Worm (Caenorhabditis elegans) whole organism, young adult: ENCODE data around the gene abu-14.

Experiments
- B0261.1 ChIP-seq: sonication (generic microtip); optimal IDR thresholded peaks from 2 replicates; lab custom pipeline; 2016; ENCODE audit warnings: mild to moderate bottlenecking, missing genetic modification characterization, moderate library complexity, missing compliant biosample characterization
- C06A6.2 ChIP-seq: fragments of 200-800 bp; sonication (Bioruptor generic); conservative IDR thresholded peaks from 2 replicates; pipeline ENCODE4 v1.3.6; 2022; ENCODE audit warnings: missing genetic modification characterization, missing compliant biosample characterization
- C17E4.6 ChIP-seq: fragments of 200-800 bp; sonication (Bioruptor generic); IDR thresholded peaks from 2 replicates; pipeline ENCODE4 v1.3.6; 2022; ENCODE audit warnings: missing genetic modification reagents, missing genetic modification characterization, missing compliant biosample characterization
- F10E7.11 ChIP-seq: sonication (generic microtip); optimal IDR thresholded peaks from 2 replicates; lab custom pipeline; 2017; ENCODE audit warnings: mild to moderate bottlenecking, missing genetic modification characterization, moderate library complexity, missing compliant biosample characterization
- F22D6.2 ChIP-seq: sonication (generic microtip); optimal IDR thresholded peaks from 2 replicates; lab custom pipeline; 2016; ENCODE audit warnings: mild to moderate bottlenecking, missing genetic modification characterization, missing compliant biosample characterization
- F37B4.10 ChIP-seq: fragments of 200-800 bp; sonication (Bioruptor generic); IDR thresholded peaks from 2 replicates; pipeline ENCODE4 v1.3.6; 2022; ENCODE audit warnings: missing genetic modification characterization, missing compliant biosample characterization
- F52B5.7 ChIP-seq: sonication (generic microtip); optimal IDR thresholded peaks from 2 replicates; lab custom pipeline; 2016; ENCODE audit warnings: mild to moderate bottlenecking, missing genetic modification characterization, missing compliant biosample characterization
- F55B11.4 ChIP-seq: sonication (generic microtip); optimal IDR thresholded peaks from 2 replicates; lab custom pipeline; 2016; ENCODE audit warnings: missing compliant biosample characterization, missing genetic modification characterization, borderline replicate concordance; ENCODE audit not compliant: insufficient read depth
- K11D2.4 ChIP-seq: fragments of 200-800 bp; sonication (Bioruptor generic); IDR thresholded peaks from 2 replicates; pipeline ENCODE4 v1.3.6; 2022; ENCODE audit warnings: missing genetic modification reagents, missing genetic modification characterization, missing compliant biosample characterization
- Y53F4B.3 ChIP-seq: fragments of 200-800 bp; sonication (Bioruptor generic); IDR thresholded peaks from 2 replicates; pipeline ENCODE4 v1.3.6; 2022; ENCODE audit warnings: missing genetic modification reagents, missing genetic modification characterization, missing compliant biosample characterization
- ama-1 ChIP-seq, 3 experiments: fragments of 150-350 bp in 1 of 3; sonication (generic microtip) in 2 of 3; optimal IDR thresholded peaks; 2 replicates each; lab custom pipeline; 2014 to 2018; ENCODE audit warnings: missing biosample characterization in 2 of 3, missing genetic modification characterization in 2 of 3, missing genetic modification reagents in 2 of 3
- aptf-2 ChIP-seq: fragments of 200-800 bp; sonication (Bioruptor generic); conservative IDR thresholded peaks from 2 replicates; pipeline ENCODE4 v1.3.6; 2022; ENCODE audit warnings: missing genetic modification reagents, missing genetic modification characterization, missing compliant biosample characterization
- ceh-100 ChIP-seq: fragments of 200-800 bp; sonication (Bioruptor generic); IDR thresholded peaks from 2 replicates; pipeline ENCODE4 v1.3.6; 2022; ENCODE audit warnings: missing genetic modification reagents, missing genetic modification characterization, missing compliant biosample characterization
- ceh-40 ChIP-seq: fragments of 200-800 bp; sonication (Bioruptor generic); IDR thresholded peaks from 2 replicates; pipeline ENCODE4 v1.3.6; 2022; ENCODE audit warnings: missing genetic modification characterization, missing compliant biosample characterization
- ceh-58 ChIP-seq: fragments of 200-800 bp; sonication (Bioruptor generic); IDR thresholded peaks from 2 replicates; pipeline ENCODE4 v1.3.6; 2022; ENCODE audit warnings: missing genetic modification characterization, missing compliant biosample characterization
- ceh-91 ChIP-seq: fragments of 200-800 bp; sonication (Bioruptor generic); IDR thresholded peaks from 2 replicates; pipeline ENCODE4 v1.3.6; 2022; ENCODE audit warnings: missing genetic modification reagents, missing genetic modification characterization, missing compliant biosample characterization
- dpl-1 ChIP-seq: fragments of 150-350 bp; optimal IDR thresholded peaks from 2 replicates; lab custom pipeline; 2014; ENCODE audit warnings: missing biosample characterization, missing genetic modification reagents, missing genetic modification characterization
- egl-44 ChIP-seq: fragments of 200-800 bp; sonication (Bioruptor generic); IDR thresholded peaks from 2 replicates; pipeline ENCODE4 v1.3.6; 2022; ENCODE audit warnings: missing genetic modification reagents, missing genetic modification characterization, missing compliant biosample characterization
- egrh-3 ChIP-seq: fragments of 200-800 bp; sonication (Bioruptor generic); IDR thresholded peaks from 2 replicates; pipeline ENCODE4 v1.3.6; 2022; ENCODE audit warnings: missing genetic modification reagents, missing genetic modification characterization, missing compliant biosample characterization
- gei-17 ChIP-seq: fragments of 200-800 bp; sonication (Bioruptor generic); optimal IDR thresholded peaks from 2 replicates; lab custom pipeline; 2018; ENCODE audit warnings: mild to moderate bottlenecking, missing genetic modification characterization, missing compliant biosample characterization
- hlh-12 ChIP-seq: sonication (generic microtip); optimal IDR thresholded peaks from 2 replicates; lab custom pipeline; 2016; ENCODE audit warnings: missing genetic modification characterization, missing compliant biosample characterization
- hlh-26 ChIP-seq: fragments of 200-800 bp; sonication (Bioruptor generic); conservative IDR thresholded peaks from 2 replicates; pipeline ENCODE4 v1.3.6; 2022; ENCODE audit warnings: missing genetic modification reagents, missing genetic modification characterization, missing compliant biosample characterization
- hrde-1 ChIP-seq: sonication (generic microtip); optimal IDR thresholded peaks from 2 replicates; lab custom pipeline; 2016; ENCODE audit warnings: missing genetic modification characterization, mild to moderate bottlenecking, missing compliant biosample characterization, moderate library complexity, missing genotype, missing genetic modification reagents, borderline replicate concordance
- hsf-1 ChIP-seq: fragments of 200-800 bp; sonication (Bioruptor generic); IDR thresholded peaks from 2 replicates; pipeline ENCODE4 v1.3.6; 2022; ENCODE audit warnings: missing genetic modification reagents, missing genetic modification characterization, missing compliant biosample characterization
- lag-1 ChIP-seq: fragments of 200-800 bp; sonication (Bioruptor generic); IDR thresholded peaks from 2 replicates; pipeline ENCODE4 v1.3.6; 2022; ENCODE audit warnings: missing genetic modification reagents, missing genetic modification characterization, missing compliant biosample characterization
- lin-26 ChIP-seq: fragments of 200-800 bp; sonication (Bioruptor generic); IDR thresholded peaks from 2 replicates; pipeline ENCODE4 v1.3.6; 2022; ENCODE audit warnings: missing genetic modification reagents, missing genetic modification characterization, missing compliant biosample characterization
- lin-40 ChIP-seq: sonication (generic microtip); optimal IDR thresholded peaks from 2 replicates; lab custom pipeline; 2016; ENCODE audit warnings: missing genetic modification characterization, mild to moderate bottlenecking, missing compliant biosample characterization, missing genotype, missing genetic modification reagents
- lir-1 ChIP-seq: fragments of 200-800 bp; sonication (Bioruptor generic); conservative IDR thresholded peaks from 2 replicates; pipeline ENCODE4 v1.3.6; 2022; ENCODE audit warnings: missing genetic modification reagents, missing genetic modification characterization, missing compliant biosample characterization
- lsl-1 ChIP-seq: fragments of 200-800 bp; sonication (Bioruptor generic); optimal IDR thresholded peaks from 2 replicates; lab custom pipeline; 2018; ENCODE audit warnings: mild to moderate bottlenecking, missing genetic modification characterization, moderate library complexity, missing compliant biosample characterization
- lsy-27 ChIP-seq: sonication (generic microtip); optimal IDR thresholded peaks from 2 replicates; lab custom pipeline; 2017; ENCODE audit warnings: missing genetic modification characterization, mild to moderate bottlenecking, missing compliant biosample characterization, antibody characterized with exemption, missing genotype, borderline replicate concordance; ENCODE audit not compliant: insufficient read depth
- madf-10 ChIP-seq: sonication (generic microtip); optimal IDR thresholded peaks from 2 replicates; lab custom pipeline; 2016; ENCODE audit warnings: mild to moderate bottlenecking, missing genetic modification characterization, missing compliant biosample characterization
- madf-6 ChIP-seq: fragments of 200-800 bp; sonication (Bioruptor generic); IDR thresholded peaks from 2 replicates; pipeline ENCODE4 v1.3.6; 2022; ENCODE audit warnings: missing genetic modification reagents, missing genetic modification characterization, missing compliant biosample characterization
- nfya-2 ChIP-seq: fragments of 200-800 bp; sonication (Bioruptor generic); IDR thresholded peaks from 2 replicates; pipeline ENCODE4 v1.3.6; 2022; ENCODE audit warnings: missing genetic modification reagents, missing genetic modification characterization, missing compliant biosample characterization
- nhr-80 ChIP-seq: sonication (generic microtip); optimal IDR thresholded peaks from 2 replicates; lab custom pipeline; 2016; ENCODE audit warnings: missing genetic modification characterization, missing compliant biosample characterization
- nhr-90 ChIP-seq: sonication (generic microtip); optimal IDR thresholded peaks from 2 replicates; lab custom pipeline; 2016; ENCODE audit warnings: missing genotype, mild to moderate bottlenecking, missing genetic modification characterization, missing compliant biosample characterization
- rcor-1 ChIP-seq: fragments of 200-800 bp; sonication (Bioruptor generic); IDR thresholded peaks from 2 replicates; pipeline ENCODE4 v1.3.6; 2022; ENCODE audit warnings: missing genetic modification reagents, missing genetic modification characterization, missing compliant biosample characterization
- rec-8 ChIP-seq, 2 experiments: sonication (generic microtip); optimal IDR thresholded peaks; 2 replicates each; lab custom pipeline; 2016; ENCODE audit warnings: mild to moderate bottlenecking in 2 of 2, missing genetic modification characterization in 2 of 2, missing genetic modification reagents in 2 of 2, missing genotype in 2 of 2, missing biosample characterization in 1 of 2, missing compliant biosample characterization in 1 of 2, moderate library complexity in 1 of 2
- rpc-1 ChIP-seq, 2 experiments: fragments of 150-350 bp in 1 of 2; sonication (generic microtip) in 1 of 2; optimal IDR thresholded peaks; 2 replicates each; lab custom pipeline; 2014 to 2018; ENCODE audit warnings: missing biosample characterization in 1 of 2, missing genetic modification characterization in 1 of 2, missing genetic modification reagents in 1 of 2, missing genotype in 1 of 2
- snpc-3.4 ChIP-seq: sonication (generic microtip); optimal IDR thresholded peaks from 2 replicates; lab custom pipeline; 2017; ENCODE audit warnings: missing genetic modification characterization, mild to moderate bottlenecking, missing compliant biosample characterization, antibody characterized with exemption, moderate library complexity, missing genotype, missing genetic modification reagents
- snpc-4 ChIP-seq, 5 experiments: fragments of 150-350 bp in 1 of 5; sonication (generic microtip) in 4 of 5; optimal IDR thresholded peaks; 2 replicates each; lab custom pipeline; 2014 to 2018; ENCODE audit warnings: missing genetic modification characterization in 5 of 5, missing biosample characterization in 3 of 5, antibody characterized with exemption in 2 of 5, mild to moderate bottlenecking in 2 of 5, missing compliant biosample characterization in 2 of 5, missing genotype in 2 of 5, moderate library complexity in 2 of 5, missing genetic modification reagents in 1 of 5
- somi-1 ChIP-seq: fragments of 200-800 bp; sonication (Bioruptor generic); optimal IDR thresholded peaks from 2 replicates; lab custom pipeline; 2018; ENCODE audit warnings: mild to moderate bottlenecking, missing genetic modification characterization, missing compliant biosample characterization
- unc-130 ChIP-seq: sonication (generic microtip); optimal IDR thresholded peaks from 2 replicates; lab custom pipeline; 2016; ENCODE audit warnings: missing genetic modification reagents, missing genetic modification characterization, missing compliant biosample characterization
- ztf-26 ChIP-seq: sonication (generic microtip); optimal IDR thresholded peaks from 2 replicates; lab custom pipeline; 2017; ENCODE audit warnings: missing genetic modification characterization, missing compliant biosample characterization
- ztf-6 ChIP-seq: fragments of 200-800 bp; sonication (Bioruptor generic); IDR thresholded peaks from 2 replicates; pipeline ENCODE4 v1.3.6; 2022; ENCODE audit warnings: missing genetic modification reagents, missing genetic modification characterization, missing compliant biosample characterization

Gene abu-14

DNA sequence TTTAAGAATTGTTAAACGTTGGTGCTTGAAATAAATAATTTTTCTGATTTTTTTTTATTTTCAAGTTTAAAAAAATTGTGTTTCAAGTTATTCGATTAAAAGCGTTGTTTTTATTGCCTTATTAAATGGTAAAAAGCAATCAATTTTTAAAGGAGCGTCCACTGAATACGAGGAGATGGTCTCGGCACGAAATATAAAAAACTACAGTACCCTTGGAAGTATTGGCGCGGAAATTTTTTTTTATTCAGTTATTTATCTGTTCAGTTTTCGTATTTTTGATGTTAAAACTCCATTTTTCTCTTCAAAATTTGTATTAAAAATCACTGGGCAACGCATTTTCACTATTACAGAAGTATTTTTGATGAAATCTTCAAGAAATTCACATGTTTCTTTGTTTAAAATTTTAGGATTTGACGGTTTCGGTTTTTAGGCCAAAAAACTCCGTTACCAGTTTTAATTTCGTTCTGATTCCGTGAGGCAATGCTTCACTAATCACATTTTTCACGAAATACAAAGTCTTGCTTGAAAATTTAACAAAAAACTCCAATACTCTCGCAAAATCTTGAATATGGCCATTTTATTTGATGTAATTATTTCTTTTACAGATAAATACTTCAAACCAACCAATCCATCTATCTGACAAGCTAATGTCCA lies 13.8 kb downstream of the abu-14 start, which contains the start of gene znfx-1 (continued):
- TF ChIP-seq ceh-100 (GFP tag; lab: Robert Waterston, UW) (no peak), ceh-91 (peak; percentile 80), rpc-1 (optimal IDR thresholded peaks at IDR 0.05; lab: Kevin White, UChicago) (no peak), rpc-1 (tag; optimal IDR thresholded peaks at IDR 0.05; lab: Kevin White, UChicago) (peak; percentile 0), F55B11.4 (tag; lab: Kevin White, UChicago) (no peak), snpc-3.4 (tag; lab: Kevin White, UChicago) (peak; percentile 84), F52B5.7 (tag; lab: Kevin White, UChicago) (no peak), unc-130 (GFP tag; lab: Kevin White, UChicago) (peak; percentile 34), rcor-1 (peak; percentile 51; the same call in 1 of the 2 replicates), ztf-26 (tag; lab: Kevin White, UChicago) (no peak), C17E4.6 (GFP tag; lab: Robert Waterston, UW) (no peak), gei-17 (GFP tag; lab: Kevin White, UChicago) (no peak), aptf-2 (GFP tag; lab: Robert Waterston, UW) (no peak), nhr-80 (tag; lab: Kevin White, UChicago) (no peak), egl-44 (GFP tag; lab: Robert Waterston, UW) (no peak), ceh-40 (GFP tag; lab: Robert Waterston, UW) (no peak), lsl-1 (GFP tag; lab: Kevin White, UChicago) (peak; percentile 96), hlh-12 (no peak), K11D2.4 (GFP tag; lab: Robert Waterston, UW) (no peak), C06A6.2 (GFP tag; lab: Robert Waterston, UW) (no peak), ama-1 (optimal IDR thresholded peaks at IDR 0.05; lab: Kevin White, UChicago) (no peak), ama-1 (GFP tag; optimal IDR thresholded peaks at IDR 0.05; lab: Kevin White, UChicago) (no peak), egrh-3 (GFP tag; lab: Robert Waterston, UW) (no peak), F37B4.10 (GFP tag; lab: Robert Waterston, UW) (no peak), madf-6 (GFP tag; lab: Robert Waterston, UW) (peak; percentile 96), madf-10 (tag; lab: Kevin White, UChicago) (no peak), lin-40 (tag; lab: Kevin White, UChicago) (no peak), B0261.1 (tag; lab: Kevin White, UChicago) (no peak), F22D6.2 (tag; lab: Kevin White, UChicago) (no peak), hrde-1 (tag; lab: Kevin White, UChicago) (no peak), dpl-1 (GFP tag; lab: Kevin White, UChicago) (peak; percentile 83), F10E7.11 (tag; lab: Kevin White, UChicago) (no peak), somi-1 (no peak), Y53F4B.3 (no peak)
- TF ChIP-seq, all 124 proteins: peak for 22

DNA sequence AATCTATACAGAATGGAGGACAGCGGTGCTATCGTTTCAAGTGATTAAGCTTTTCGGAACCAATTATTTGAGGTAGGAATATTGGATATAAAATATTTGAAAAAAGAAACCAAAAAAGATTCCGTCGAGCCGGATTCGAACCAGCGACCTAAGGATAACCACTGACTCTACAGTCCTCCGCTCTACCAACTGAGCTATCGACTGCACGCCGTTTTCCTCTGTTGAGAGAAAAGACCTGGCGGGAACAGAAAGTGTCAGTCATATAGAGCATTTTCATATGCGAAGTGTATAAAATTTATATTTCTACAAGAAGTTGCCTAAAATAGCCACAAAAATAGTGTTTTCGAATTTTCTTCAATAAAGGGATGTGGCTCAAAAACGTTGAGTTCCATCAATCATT lies 15.3 kb downstream of the abu-14 start:
- no peak for TF ChIP-seq lin-40 (tag; lab: Kevin White, UChicago)
- peak; percentile 86 for TF ChIP-seq madf-6 (GFP tag; lab: Robert Waterston, UW)
- TF ChIP-seq ceh-40 (GFP tag; lab: Robert Waterston, UW), result no peak
- TF ChIP-seq lsy-27 (tag; lab: Kevin White, UChicago), result no peak
- TF ChIP-seq ceh-58, result no peak
- TF ChIP-seq nhr-90 (tag; lab: Kevin White, UChicago), result peak; percentile 65
- no peak for TF ChIP-seq ztf-6 (GFP tag; lab: Robert Waterston, UW)
- TF ChIP-seq nfya-2 (GFP tag; lab: Robert Waterston, UW), result no peak
- peak; percentile 90 for TF ChIP-seq snpc-4 (GFP tag; optimal IDR thresholded peaks at IDR 0.05; lab: Kevin White, UChicago)
- TF ChIP-seq snpc-4 (tag; optimal IDR thresholded peaks at IDR 0.05; lab: Kevin White, UChicago), result peak; percentile 95 to 97 (median 96)
- TF ChIP-seq F37B4.10 (GFP tag; lab: Robert Waterston, UW), result no peak
- TF ChIP-seq ceh-100 (GFP tag; lab: Robert Waterston, UW), result peak; percentile 40; the same call in 1 of the 2 replicates
- TF ChIP-seq hsf-1 (GFP tag; lab: Robert Waterston, UW), result no peak; the same call in 1 of the 2 replicates
- no peak for TF ChIP-seq rec-8 (tag; optimal IDR thresholded peaks at IDR 0.05; lab: Kevin White, UChicago)
- TF ChIP-seq egl-44 (GFP tag; lab: Robert Waterston, UW), result no peak
- no peak for TF ChIP-seq hlh-26 (GFP tag; lab: Robert Waterston, UW)
- TF ChIP-seq nhr-80 (tag; lab: Kevin White, UChicago), result peak; percentile 28
- TF ChIP-seq lir-1 (GFP tag; lab: Robert Waterston, UW), result no peak
- no peak for TF ChIP-seq lag-1
- TF ChIP-seq ztf-26 (tag; lab: Kevin White, UChicago), result no peak
- peak; percentile 71; the same call in 1 of the 2 replicates for TF ChIP-seq lin-26 (GFP tag; lab: Robert Waterston, UW)
